Worm (Caenorhabditis elegans): ENCODE data around the gene sfxn-1.3.

Gene sfxn-1.3

DNA sequence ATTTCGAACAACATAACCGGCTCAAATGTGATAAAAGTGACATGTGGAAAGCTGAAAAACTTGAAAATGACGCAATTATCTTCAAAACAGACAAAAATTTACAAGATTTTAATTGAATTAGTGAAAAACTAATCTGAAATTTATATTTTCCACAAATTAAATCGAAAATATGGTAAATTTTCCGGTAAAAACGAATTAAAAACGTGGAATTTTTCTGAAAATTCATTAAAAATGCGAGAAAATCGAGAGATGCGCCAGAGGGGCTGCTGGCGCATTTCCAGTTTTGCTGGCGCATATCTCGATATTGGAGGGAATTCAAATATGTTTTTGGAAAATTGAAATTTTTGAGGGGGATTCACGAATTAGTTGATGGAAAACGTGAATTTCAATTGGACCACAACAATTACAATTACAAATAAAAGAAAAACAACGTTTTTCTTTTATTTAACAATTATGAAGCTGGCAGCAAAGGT is 39.5 kb downstream of the sfxn-1.3 start, which contains the start of the genes haf-3 and F57A10.2 (continued):
- TF ChIP-seq R02D3.7 (tag; optimal IDR thresholded peaks at IDR 0.05) = peak; percentile 72
- peak; percentile 37 for TF ChIP-seq Y55F3AM.14 (GFP tag; optimal IDR thresholded peaks at IDR 0.05)
- TF ChIP-seq nhr-21 (tag; optimal IDR thresholded peaks at IDR 0.05) = peak; percentile 87
- no peak for TF ChIP-seq ZK546.5 (tag; optimal IDR thresholded peaks at IDR 0.05)
- peak in 1 of 2 experiments; percentile 19 for TF ChIP-seq mdl-1 (tag; optimal IDR thresholded peaks at IDR 0.05)
- TF ChIP-seq lin-13 (GFP tag; optimal IDR thresholded peaks at IDR 0.05) = peak; percentile 92
- TF ChIP-seq C34F6.9 (tag; optimal IDR thresholded peaks at IDR 0.05) = peak; percentile 96
- peak; percentile 83 for TF ChIP-seq sem-4 (tag; optimal IDR thresholded peaks at IDR 0.05)
- TF ChIP-seq nhr-237 (tag; optimal IDR thresholded peaks at IDR 0.05) = peak; percentile 80
- no peak for TF ChIP-seq alr-1 (tag; optimal IDR thresholded peaks at IDR 0.05)
- peak; percentile 92 for TF ChIP-seq sma-3 (GFP tag; optimal IDR thresholded peaks at IDR 0.05)
- peak; percentile 87 for TF ChIP-seq snpc-4 (tag; optimal IDR thresholded peaks at IDR 0.05)
- peak; percentile 95 for TF ChIP-seq sma-9 (GFP tag; optimal IDR thresholded peaks at IDR 0.05)
- no peak for TF ChIP-seq sma-9 (tag; optimal IDR thresholded peaks at IDR 0.05)
- TF ChIP-seq unc-39 (tag; optimal IDR thresholded peaks at IDR 0.05) = no peak
- peak; percentile 81 for TF ChIP-seq nhr-10 (tag; optimal IDR thresholded peaks at IDR 0.05)
- TF ChIP-seq lsy-2 (tag; optimal IDR thresholded peaks at IDR 0.05) = peak; percentile 92 to 96
- TF ChIP-seq unc-62 (GFP tag; optimal IDR thresholded peaks at IDR 0.05) = peak; percentile 33
- peak; percentile 60 for TF ChIP-seq ceh-16 (tag; optimal IDR thresholded peaks at IDR 0.05)
- no peak for TF ChIP-seq skn-1 (tag; optimal IDR thresholded peaks at IDR 0.05)

ce11 chrV:15769072-15769471 is 42.4 kb downstream of the sfxn-1.3 start, which contains the start of gene F57A10.4:
Gene F57A10.4, plus strand, starts transcription at chrV:15769438.
- no peak for TF ChIP-seq ama-1 (optimal IDR thresholded peaks at IDR 0.05)
- no peak for TF ChIP-seq elt-1 (tag; optimal IDR thresholded peaks at IDR 0.05)

- TF ChIP-seq dmd-4 (tag; optimal IDR thresholded peaks at IDR 0.05) (no peak), nhr-12 (tag; optimal IDR thresholded peaks at IDR 0.05) (no peak), C34F6.9 (tag; optimal IDR thresholded peaks at IDR 0.05) (no peak), nhr-77 (tag; optimal IDR thresholded peaks at IDR 0.05) (no peak), mbf-1 (tag; optimal IDR thresholded peaks at IDR 0.05) (no peak), sma-9 (GFP tag; optimal IDR thresholded peaks at IDR 0.05) (no peak), sma-9 (tag; optimal IDR thresholded peaks at IDR 0.05) (no peak), nhr-11 (tag; optimal IDR thresholded peaks at IDR 0.05) (no peak), peb-1 (tag; optimal IDR thresholded peaks at IDR 0.05) (no peak), gmeb-1 (tag; optimal IDR thresholded peaks at IDR 0.05) (no peak)
Measured at ce11 chrV:15773141-15773540, 46.5 kb downstream of the sfxn-1.3 start, which contains the start of gene nhr-60. Gene nhr-60, minus strand, starts transcription at chrV:15773241.

DNA sequence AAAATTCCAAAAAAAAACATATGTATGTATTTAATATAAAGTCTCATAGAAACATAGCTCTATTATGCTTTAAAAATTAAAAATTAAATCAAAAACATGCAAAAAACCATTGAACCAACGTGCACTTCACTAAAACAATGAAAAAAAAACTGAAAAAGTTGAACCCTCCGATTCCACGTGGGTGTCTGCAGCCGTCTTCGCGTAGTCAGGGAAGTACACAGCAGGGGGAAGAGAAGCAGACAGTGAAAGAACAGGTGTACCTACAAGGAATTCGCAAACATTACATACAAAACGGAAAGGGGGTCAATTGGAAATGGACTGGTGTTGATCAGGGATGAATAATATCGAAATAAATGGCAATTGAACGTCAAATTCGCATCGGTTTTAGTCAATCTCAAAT is 47.3 kb downstream of the sfxn-1.3 start:
- TF ChIP-seq peb-1 (tag; optimal IDR thresholded peaks at IDR 0.05) (no peak), Y55F3AM.14 (GFP tag; optimal IDR thresholded peaks at IDR 0.05) (no peak), R02D3.7 (tag; optimal IDR thresholded peaks at IDR 0.05) (no peak), mdl-1 (tag; optimal IDR thresholded peaks at IDR 0.05) (peak in 1 of 2 experiments; percentile 1), nhr-237 (tag; optimal IDR thresholded peaks at IDR 0.05) (no peak), sma-9 (GFP tag; optimal IDR thresholded peaks at IDR 0.05) (peak; percentile 29), sma-9 (tag; optimal IDR thresholded peaks at IDR 0.05) (no peak), ama-1 (optimal IDR thresholded peaks at IDR 0.05) (no peak), mbf-1 (tag; optimal IDR thresholded peaks at IDR 0.05) (no peak), ceh-82 (tag; optimal IDR thresholded peaks at IDR 0.05) (no peak), snpc-4 (tag; optimal IDR thresholded peaks at IDR 0.05) (no peak)

ce11 chrV:15776651-15777050 is 50.0 kb downstream of the sfxn-1.3 start, which contains the start of gene nhr-283:
Gene nhr-283, minus strand, starts transcription at chrV:15776751.
- TF ChIP-seq C34F6.9 (tag; optimal IDR thresholded peaks at IDR 0.05) (no peak), aly-2 (tag; optimal IDR thresholded peaks at IDR 0.05) (no peak), ceh-82 (tag; optimal IDR thresholded peaks at IDR 0.05) (no peak), mab-5 (tag; optimal IDR thresholded peaks at IDR 0.05) (no peak), unc-39 (tag; optimal IDR thresholded peaks at IDR 0.05) (no peak), alr-1 (tag; optimal IDR thresholded peaks at IDR 0.05) (no peak), lin-11 (tag; optimal IDR thresholded peaks at IDR 0.05) (no peak), nhr-25 (tag; optimal IDR thresholded peaks at IDR 0.05) (no peak), ztf-11 (tag; optimal IDR thresholded peaks at IDR 0.05) (no peak), unc-55 (GFP tag; optimal IDR thresholded peaks at IDR 0.05) (no peak)

Measured in whole organism, L2 larva.